Fruit fly (Drosophila melanogaster) whole organism, embryonic: ENCODE data around the gene Cdc50.

ENCODE experiments used
- Abd-B ChIP-seq: fragments of 200-800 bp; sonication (Bioruptor generic); optimal IDR thresholded peaks from 2 replicates; lab custom pipeline; 2018; ENCODE audit warnings: missing biosample characterization, mild to moderate bottlenecking, missing genetic modification characterization, moderate library complexity
- Adf1 ChIP-seq: fragments of 200-800 bp; sonication (Bioruptor generic); IDR thresholded peaks from 2 replicates; pipeline ENCODE4 v1.3.6; 2022; ENCODE audit warnings: missing biosample characterization, missing genetic modification characterization
- CG11093 ChIP-seq: fragments of 200-800 bp; sonication (Bioruptor generic); IDR thresholded peaks from 3 replicates; pipeline ENCODE4 v1.3.6; 2022; ENCODE audit warnings: missing biosample characterization, missing genetic modification characterization
- CG12391 ChIP-seq: fragments of 200-800 bp; sonication (Bioruptor generic); optimal IDR thresholded peaks from 3 replicates; lab custom pipeline; 2018; ENCODE audit warnings: missing biosample characterization, mild to moderate bottlenecking, missing genetic modification characterization, moderate library complexity
- CG13287 ChIP-seq: fragments of 200-800 bp; sonication (Bioruptor generic); IDR thresholded peaks from 2 replicates; pipeline ENCODE4 v1.3.6; 2022; ENCODE audit warnings: missing biosample characterization, missing genetic modification characterization; ENCODE audit not compliant: partially characterized antibody
- CG13624 ChIP-seq: fragments of 200-800 bp; sonication (Bioruptor generic); optimal IDR thresholded peaks from 2 replicates; lab custom pipeline; 2016; ENCODE audit warnings: missing biosample characterization, missing genetic modification characterization
- CG14050 ChIP-seq: fragments of 200-800 bp; sonication (Bioruptor generic); IDR thresholded peaks from 3 replicates; pipeline ENCODE4 v1.3.6; 2022; ENCODE audit warnings: missing biosample characterization, missing genetic modification characterization
- CG14710 ChIP-seq: fragments of 200-800 bp; sonication (Bioruptor generic); optimal IDR thresholded peaks from 3 replicates; lab custom pipeline; 2019; ENCODE audit warnings: missing biosample characterization, mild to moderate bottlenecking, missing genetic modification characterization, moderate library complexity
- CG17328 ChIP-seq: fragments of 200-800 bp; sonication (Bioruptor generic); IDR thresholded peaks from 2 replicates; pipeline ENCODE4 v1.3.6; 2022; ENCODE audit warnings: missing biosample characterization, missing genetic modification characterization
- CG17361 ChIP-seq: fragments of 200-800 bp; sonication (Bioruptor generic); IDR thresholded peaks from 3 replicates; pipeline ENCODE4 v1.3.6; 2022; ENCODE audit warnings: missing biosample characterization, missing genetic modification characterization
- CG17612 ChIP-seq: fragments of 200-800 bp; sonication (Bioruptor generic); IDR thresholded peaks from 2 replicates; pipeline ENCODE4 v1.3.6; 2022; ENCODE audit warnings: missing biosample characterization, missing genetic modification characterization
- CG31388 ChIP-seq: fragments of 200-800 bp; sonication (Bioruptor generic); optimal IDR thresholded peaks from 2 replicates; lab custom pipeline; 2016; ENCODE audit warnings: missing biosample characterization, missing genetic modification characterization
- CG32532 ChIP-seq: fragments of 200-800 bp; sonication (Bioruptor generic); IDR thresholded peaks from 2 replicates; pipeline ENCODE4 v1.3.6; 2022; ENCODE audit warnings: missing biosample characterization, missing genetic modification characterization
- CG4360 ChIP-seq: fragments of 200-800 bp; sonication (Bioruptor generic); IDR thresholded peaks from 2 replicates; pipeline ENCODE4 v1.3.6; 2022; ENCODE audit warnings: missing biosample characterization, missing genetic modification characterization
- CG7963 ChIP-seq: fragments of 200-800 bp; sonication (Bioruptor generic); IDR thresholded peaks from 3 replicates; pipeline ENCODE4 v1.3.6; 2022; ENCODE audit warnings: missing biosample characterization, missing genetic modification characterization; ENCODE audit not compliant: partially characterized antibody
- CG8290 ChIP-seq, 3 experiments: fragments of 200-800 bp; sonication (Bioruptor generic); optimal IDR thresholded peaks; 2 replicates each; lab custom pipeline; 2016 to 2019; ENCODE audit warnings: missing biosample characterization in 3 of 3, missing genetic modification characterization in 3 of 3, mild to moderate bottlenecking in 2 of 3, moderate library complexity in 1 of 3
- CTCF ChIP-seq: fragments of 200-800 bp; sonication (Bioruptor generic); optimal IDR thresholded peaks from 2 replicates; lab custom pipeline; 2017; ENCODE audit warnings: missing biosample characterization, mild to moderate bottlenecking, missing genetic modification characterization, moderate library complexity
- CrebB ChIP-seq: fragments of 200-800 bp; sonication (Bioruptor generic); optimal IDR thresholded peaks from 3 replicates; lab custom pipeline; 2018; ENCODE audit warnings: missing biosample characterization, mild to moderate bottlenecking, missing genetic modification characterization
- D19B ChIP-seq: fragments of 200-800 bp; sonication (Bioruptor generic); optimal IDR thresholded peaks from 2 replicates; lab custom pipeline; 2017; ENCODE audit warnings: missing biosample characterization, mild to moderate bottlenecking, missing genetic modification characterization
- Dbx ChIP-seq: fragments of 200-800 bp; sonication (Bioruptor generic); IDR thresholded peaks from 3 replicates; pipeline ENCODE4 v1.3.6; 2022; ENCODE audit warnings: missing biosample characterization, missing genetic modification characterization
- Dek ChIP-seq: fragments of 200-800 bp; sonication (Bioruptor generic); optimal IDR thresholded peaks from 3 replicates; lab custom pipeline; 2019; ENCODE audit warnings: missing biosample characterization, mild to moderate bottlenecking, missing genetic modification characterization, moderate library complexity
- Gug ChIP-seq: fragments of 200-800 bp; sonication (Bioruptor generic); IDR thresholded peaks from 4 replicates; pipeline ENCODE4 v1.3.6; 2022; ENCODE audit warnings: missing biosample characterization, missing genetic modification characterization
- H15 ChIP-seq: fragments of 200-800 bp; sonication (Bioruptor generic); IDR thresholded peaks from 3 replicates; pipeline ENCODE4 v1.3.6; 2022; ENCODE audit warnings: missing biosample characterization, missing genetic modification characterization
- HmgZ ChIP-seq: fragments of 200-800 bp; sonication (Bioruptor generic); optimal IDR thresholded peaks from 2 replicates; lab custom pipeline; 2018; ENCODE audit warnings: missing biosample characterization, mild to moderate bottlenecking, missing genetic modification characterization
- Mad ChIP-seq: fragments of 200-800 bp; sonication (Bioruptor generic); optimal IDR thresholded peaks from 2 replicates; lab custom pipeline; 2016; ENCODE audit warnings: missing biosample characterization, missing genetic modification characterization
- Usf ChIP-seq: fragments of 200-800 bp; sonication (Bioruptor generic); optimal IDR thresholded peaks from 2 replicates; lab custom pipeline; 2017; ENCODE audit warnings: missing genotype, missing biosample characterization, missing genetic modification characterization
- aop ChIP-seq: fragments of 200-800 bp; sonication (Bioruptor generic); IDR thresholded peaks from 2 replicates; pipeline ENCODE4 v1.3.6; 2022; ENCODE audit warnings: missing biosample characterization, missing genetic modification characterization
- bab2 ChIP-seq: fragments of 200-800 bp; sonication (Bioruptor generic); optimal IDR thresholded peaks from 2 replicates; lab custom pipeline; 2016; ENCODE audit warnings: missing biosample characterization, missing genetic modification characterization
- chn ChIP-seq: fragments of 200-800 bp; sonication (Bioruptor generic); optimal IDR thresholded peaks from 2 replicates; lab custom pipeline; 2016; ENCODE audit warnings: missing biosample characterization, missing genetic modification characterization
- emc ChIP-seq: fragments of 200-800 bp; sonication (Bioruptor generic); optimal IDR thresholded peaks from 2 replicates; lab custom pipeline; 2016; ENCODE audit warnings: missing biosample characterization, missing genetic modification characterization
- ems ChIP-seq: fragments of 200-800 bp; sonication (Bioruptor generic); optimal IDR thresholded peaks from 3 replicates; lab custom pipeline; 2016; ENCODE audit warnings: missing biosample characterization, missing genetic modification characterization
- esg ChIP-seq: fragments of 200-800 bp; sonication (Bioruptor generic); conservative IDR thresholded peaks from 2 replicates; pipeline ENCODE4 v1.3.6; 2022; ENCODE audit warnings: missing biosample characterization, missing genetic modification characterization
- gsb ChIP-seq: fragments of 200-800 bp; sonication (Bioruptor generic); IDR thresholded peaks from 2 replicates; pipeline ENCODE4 v1.3.6; 2022; ENCODE audit warnings: missing biosample characterization, missing genetic modification characterization
- jumu ChIP-seq: fragments of 200-800 bp; sonication (Bioruptor generic); optimal IDR thresholded peaks from 3 replicates; lab custom pipeline; 2016; ENCODE audit warnings: missing biosample characterization, missing genetic modification characterization
- knrl ChIP-seq: fragments of 200-800 bp; sonication (Bioruptor generic); IDR thresholded peaks from 3 replicates; pipeline ENCODE4 v1.3.6; 2022; ENCODE audit warnings: missing biosample characterization, missing genetic modification characterization; ENCODE audit not compliant: partially characterized antibody
- nau ChIP-seq: fragments of 200-800 bp; sonication (Bioruptor generic); optimal IDR thresholded peaks from 3 replicates; lab custom pipeline; 2017; ENCODE audit warnings: missing biosample characterization, mild to moderate bottlenecking, missing genetic modification characterization, missing genetic modification reagents
- nom ChIP-seq: fragments of 200-800 bp; sonication (Bioruptor generic); optimal IDR thresholded peaks from 2 replicates; lab custom pipeline; 2017; ENCODE audit warnings: missing biosample characterization, missing genetic modification characterization, mild to moderate bottlenecking, moderate library complexity, missing genetic modification reagents
- pho ChIP-seq: fragments of 200-800 bp; sonication (Bioruptor generic); optimal IDR thresholded peaks from 2 replicates; lab custom pipeline; 2016; ENCODE audit warnings: missing biosample characterization, missing genetic modification characterization
- phol ChIP-seq: fragments of 200-800 bp; sonication (Bioruptor generic); optimal IDR thresholded peaks from 3 replicates; lab custom pipeline; 2018; ENCODE audit warnings: missing biosample characterization, mild to moderate bottlenecking, missing genetic modification characterization, moderate library complexity
- pros ChIP-seq: fragments of 200-800 bp; sonication (Bioruptor generic); optimal IDR thresholded peaks from 3 replicates; lab custom pipeline; 2019; ENCODE audit warnings: missing biosample characterization, mild to moderate bottlenecking, missing genetic modification characterization, moderate library complexity
- ro ChIP-seq: fragments of 200-800 bp; sonication (Bioruptor generic); IDR thresholded peaks from 2 replicates; pipeline ENCODE4 v1.3.6; 2022; ENCODE audit warnings: missing biosample characterization, missing genetic modification characterization
- row ChIP-seq: fragments of 200-800 bp; sonication (Bioruptor generic); IDR thresholded peaks from 3 replicates; pipeline ENCODE4 v1.3.6; 2022; ENCODE audit warnings: missing biosample characterization, missing genetic modification characterization
- slou ChIP-seq: fragments of 200-800 bp; sonication (Bioruptor generic); optimal IDR thresholded peaks from 3 replicates; lab custom pipeline; 2016; ENCODE audit warnings: missing biosample characterization, missing genetic modification characterization
- sob ChIP-seq: fragments of 200-800 bp; sonication (Bioruptor generic); IDR thresholded peaks from 2 replicates; pipeline ENCODE4 v1.3.6; 2022; ENCODE audit warnings: missing biosample characterization, missing genetic modification characterization
- sqz ChIP-seq: fragments of 200-800 bp; sonication (Bioruptor generic); optimal IDR thresholded peaks from 3 replicates; lab custom pipeline; 2018; ENCODE audit warnings: missing biosample characterization, mild to moderate bottlenecking, missing genetic modification characterization
- sr ChIP-seq: fragments of 200-800 bp; sonication (Bioruptor generic); IDR thresholded peaks from 3 replicates; pipeline ENCODE4 v1.3.6; 2022; ENCODE audit warnings: missing biosample characterization, missing genetic modification characterization
- tup ChIP-seq: fragments of 200-800 bp; sonication (Bioruptor generic); optimal IDR thresholded peaks from 2 replicates; lab custom pipeline; 2016; ENCODE audit warnings: missing biosample characterization, mild to moderate bottlenecking, missing genetic modification characterization, moderate library complexity
- wdn ChIP-seq: fragments of 200-800 bp; sonication (Bioruptor generic); IDR thresholded peaks from 2 replicates; pipeline ENCODE4 v1.3.6; 2022; ENCODE audit warnings: missing biosample characterization, missing genetic modification characterization
- wor ChIP-seq: fragments of 200-800 bp; sonication (Bioruptor generic); IDR thresholded peaks from 2 replicates; pipeline ENCODE4 v1.3.6; 2022; ENCODE audit warnings: missing biosample characterization, missing genetic modification characterization
- zen2 ChIP-seq: fragments of 200-800 bp; sonication (Bioruptor generic); IDR thresholded peaks from 3 replicates; pipeline ENCODE4 v1.3.6; 2022; ENCODE audit warnings: missing biosample characterization, missing genetic modification characterization; ENCODE audit not compliant: partially characterized antibody
- zfh1 ChIP-seq: fragments of 200-800 bp; sonication (Bioruptor generic); IDR thresholded peaks from 3 replicates; pipeline ENCODE4 v1.3.6; 2022; ENCODE audit warnings: missing biosample characterization, missing genetic modification characterization
- zfh2 ChIP-seq: fragments of 200-800 bp; sonication (Bioruptor generic); optimal IDR thresholded peaks from 2 replicates; lab custom pipeline; 2016; ENCODE audit warnings: missing biosample characterization, missing genetic modification characterization

Gene Cdc50

dm6 chrX:16391397-16391796 is 49.7 kb downstream of the Cdc50 start, which contains the start of the genes TH1 and mei-41 (continued):
- peak; percentile 92 for TF ChIP-seq CG12391 (tag; lab: Kevin White, UChicago)
- peak; percentile 60 for TF ChIP-seq bab2 (GFP tag; lab: Kevin White, UChicago)
- no peak; the same call in 2 of the 3 replicates for TF ChIP-seq CG17361 (GFP tag; lab: Robert Waterston, UW)
- TF ChIP-seq sqz = no peak
- peak; percentile 59 for TF ChIP-seq chn (GFP tag; lab: Kevin White, UChicago)
- no peak for TF ChIP-seq D19B (GFP tag; lab: Kevin White, UChicago)
- TF ChIP-seq CrebB (tag; lab: Kevin White, UChicago) = peak; percentile 48
- TF ChIP-seq Gug (GFP tag; lab: Robert Waterston, UW) = peak; percentile 93
- peak; percentile 94 for TF ChIP-seq CG14710 (tag; lab: Kevin White, UChicago)
- peak; percentile 93 for TF ChIP-seq wor
- peak; percentile 72 for TF ChIP-seq CG4360 (GFP tag; lab: Robert Waterston, UW)
- peak; percentile 78 for TF ChIP-seq CG31388 (GFP tag; lab: Kevin White, UChicago)
- TF ChIP-seq CG17328 (GFP tag; lab: Robert Waterston, UW) = peak; percentile 95
- TF ChIP-seq nau (GFP tag; lab: Kevin White, UChicago) = no peak
- no peak for TF ChIP-seq nom (GFP tag; lab: Kevin White, UChicago)
- TF ChIP-seq Dbx (GFP tag; lab: Robert Waterston, UW) = peak; percentile 95
- TF ChIP-seq zfh2 (GFP tag; lab: Kevin White, UChicago) = peak; percentile 60
- peak; percentile 86 for TF ChIP-seq Usf (GFP tag; lab: Kevin White, UChicago)
- peak; percentile 96 for TF ChIP-seq CG32532 (GFP tag; lab: Robert Waterston, UW)
- peak; percentile 95 for TF ChIP-seq Abd-B (GFP tag; lab: Kevin White, UChicago)
- TF ChIP-seq slou (GFP tag; lab: Kevin White, UChicago) = no peak
- TF ChIP-seq CTCF (GFP tag; lab: Kevin White, UChicago) = peak; percentile 6
- peak; percentile 93 for TF ChIP-seq H15 (GFP tag; lab: Robert Waterston, UW)
- TF ChIP-seq sob (GFP tag; lab: Robert Waterston, UW) = peak; percentile 97
- TF ChIP-seq CG13624 = no peak
- TF ChIP-seq zen2 (GFP tag; lab: Robert Waterston, UW) = no peak
- TF ChIP-seq ems = peak; percentile 59
- peak; percentile 80 for TF ChIP-seq CG8290 (GFP tag; optimal IDR thresholded peaks at IDR 0.05; lab: Kevin White, UChicago)
- TF ChIP-seq CG8290 (tag; optimal IDR thresholded peaks at IDR 0.05; lab: Kevin White, UChicago) = peak in 1 of 2 experiments; percentile 38
- TF ChIP-seq CG14050 = peak; percentile 89
- TF ChIP-seq row = peak; percentile 98
- peak; percentile 86 for TF ChIP-seq gsb (GFP tag; lab: Robert Waterston, UW)
- TF ChIP-seq pho (GFP tag; lab: Kevin White, UChicago) = peak; percentile 58
- TF ChIP-seq phol (tag; lab: Kevin White, UChicago) = peak; percentile 95
- TF ChIP-seq sr (GFP tag; lab: Robert Waterston, UW) = no peak; the same call in 2 of the 3 replicates
- peak; percentile 85 for TF ChIP-seq CG17612 (GFP tag; lab: Robert Waterston, UW)
- TF ChIP-seq ro = peak; percentile 91
- peak; percentile 95 for TF ChIP-seq esg (GFP tag; lab: Robert Waterston, UW)
- no peak for TF ChIP-seq pros
- TF ChIP-seq CG13287 (GFP tag; lab: Robert Waterston, UW) = peak; percentile 57
- peak; percentile 12 for TF ChIP-seq emc (GFP tag; lab: Kevin White, UChicago)
- peak; percentile 96 for TF ChIP-seq zfh1
- TF ChIP-seq knrl (GFP tag; lab: Robert Waterston, UW) = peak; percentile 70
- TF ChIP-seq tup = peak; percentile 81
- no peak for TF ChIP-seq CG7963 (GFP tag; lab: Robert Waterston, UW)
- TF ChIP-seq aop = peak; percentile 66; the same call in 1 of the 2 replicates
- TF ChIP-seq Mad (GFP tag; lab: Kevin White, UChicago) = peak; percentile 78
- TF ChIP-seq HmgZ (tag; lab: Kevin White, UChicago) = peak; percentile 79
- TF ChIP-seq wdn (GFP tag; lab: Robert Waterston, UW) = peak; percentile 89
- peak; percentile 87 for TF ChIP-seq Dek
- TF ChIP-seq Adf1 (GFP tag; lab: Robert Waterston, UW) = peak; percentile 70
- peak; percentile 94 for TF ChIP-seq CG11093 (GFP tag; lab: Robert Waterston, UW)
- TF ChIP-seq jumu = peak; percentile 53
